Worm (Caenorhabditis elegans): ENCODE measurements around the gene H10E21.5.

Gene H10E21.5

DNA sequence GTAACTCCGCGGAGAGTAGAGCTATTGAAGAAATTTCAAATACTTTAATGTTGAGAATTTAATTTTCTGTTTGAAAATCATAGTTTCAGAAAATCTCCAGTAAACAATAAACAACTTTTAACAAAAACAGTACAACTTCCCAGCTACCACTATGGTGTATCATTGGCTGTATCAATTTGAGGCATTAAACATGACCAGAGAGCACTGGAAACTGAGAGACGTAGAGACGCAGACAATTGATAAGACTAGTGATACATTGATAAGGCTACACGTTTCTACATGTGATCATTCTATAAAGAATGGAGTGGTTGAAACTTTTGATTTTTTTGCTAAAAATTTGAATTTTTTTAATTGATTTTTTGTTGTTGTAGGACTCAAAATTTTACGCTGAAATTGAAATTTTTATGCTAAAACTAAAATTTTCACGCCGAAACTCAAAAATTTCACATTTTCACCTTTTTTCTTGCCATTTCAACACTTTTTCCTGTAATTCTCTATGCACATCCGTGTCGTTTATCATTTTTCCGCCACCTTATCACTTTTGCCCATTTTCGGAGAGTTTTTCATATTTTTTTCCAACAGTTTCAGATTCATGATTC lies 8.4 kb downstream of the H10E21.5 start, which contains the start of gene H10E21.1 (continued):
- peak; percentile 57 for TF ChIP-seq dmd-6 (GFP tag; IDR thresholded peaks at IDR 0.05)
- no peak for TF ChIP-seq D1046.2 (GFP tag; IDR thresholded peaks at IDR 0.05)
- peak; percentile 78 for TF ChIP-seq pqm-1 (tag; optimal IDR thresholded peaks at IDR 0.05)
- peak; percentile 60 for TF ChIP-seq hlh-11 (tag; optimal IDR thresholded peaks at IDR 0.05)
- TF ChIP-seq mes-2 (tag; optimal IDR thresholded peaks at IDR 0.05; ENCODE audit: poor library complexity, severe bottlenecking): peak; percentile 47
- TF ChIP-seq Y105C5A.15 (GFP tag; IDR thresholded peaks at IDR 0.05): no peak
- TF ChIP-seq sdz-12 (GFP tag; optimal IDR thresholded peaks at IDR 0.05): no peak
- TF ChIP-seq nhr-28 (tag; optimal IDR thresholded peaks at IDR 0.05): peak; percentile 95
- no peak for TF ChIP-seq ZK337.2 (GFP tag; IDR thresholded peaks at IDR 0.05)
- peak; percentile 58; the same call in 1 of the 2 replicates for TF ChIP-seq php-3 (GFP tag; IDR thresholded peaks at IDR 0.05)
- TF ChIP-seq F44E2.7 (GFP tag; IDR thresholded peaks at IDR 0.05): no peak

DNA sequence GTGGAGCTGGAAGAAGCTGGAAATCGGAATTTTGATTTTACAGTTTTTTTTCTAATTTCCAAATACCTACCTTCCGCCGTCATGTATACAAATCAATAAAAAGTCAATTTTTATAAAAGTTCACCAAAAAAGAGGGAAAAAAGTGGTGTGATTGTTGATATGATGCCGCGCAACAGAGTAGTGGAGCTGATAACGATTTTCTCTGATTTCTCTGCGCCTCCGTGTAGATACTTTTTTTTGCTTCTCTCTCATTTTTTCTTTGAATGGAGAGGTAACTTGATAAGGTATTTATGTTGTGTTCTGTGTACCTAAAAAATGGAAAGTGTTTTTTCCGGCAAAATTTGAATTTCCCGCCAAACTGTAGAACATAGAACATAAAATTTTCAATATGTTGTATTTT lies 9.1 kb downstream of the H10E21.5 start, which contains the start of gene nhr-80:
Gene nhr-80, minus strand, starts transcription at position 199 of the 400 bp plus-strand sequence.
- TF ChIP-seq T20F7.1 (GFP tag; optimal IDR thresholded peaks at IDR 0.05) (peak; percentile 20), hlh-11 (tag; optimal IDR thresholded peaks at IDR 0.05) (peak; percentile 69), pha-4 (GFP tag; IDR thresholded peaks at IDR 0.05) (no peak), pha-4 (tag; optimal IDR thresholded peaks at IDR 0.05) (no peak), lin-38 (GFP tag; IDR thresholded peaks at IDR 0.05) (no peak), ZK337.2 (GFP tag; IDR thresholded peaks at IDR 0.05) (no peak), F49E8.2 (tag; optimal IDR thresholded peaks at IDR 0.05; ENCODE audit: borderline replicate concordance) (no peak), lin-1 (GFP tag; IDR thresholded peaks at IDR 0.05) (no peak), madf-9 (GFP tag; conservative IDR thresholded peaks at IDR 0.05) (no peak), Y105C5A.15 (GFP tag; IDR thresholded peaks at IDR 0.05) (no peak), dve-1 (tag; optimal IDR thresholded peaks at IDR 0.05; ENCODE audit: insufficient read depth) (peak; percentile 86), ZK546.5 (tag; optimal IDR thresholded peaks at IDR 0.05) (no peak), mdl-1 (tag; optimal IDR thresholded peaks at IDR 0.05) (no peak), zag-1 (tag; optimal IDR thresholded peaks at IDR 0.05) (no peak), Y48G9A.11 (GFP tag; IDR thresholded peaks at IDR 0.05) (no peak), nhr-102 (tag; optimal IDR thresholded peaks at IDR 0.05) (no peak), aha-1 (tag) (no peak), mxl-2 (GFP tag; conservative IDR thresholded peaks at IDR 0.05) (no peak), ceh-44 (GFP tag; IDR thresholded peaks at IDR 0.05) (no peak), F10B5.3 (tag; optimal IDR thresholded peaks at IDR 0.05) (no peak), ctbp-1 (GFP tag; IDR thresholded peaks at IDR 0.05) (no peak), saeg-2 (GFP tag; IDR thresholded peaks at IDR 0.05) (no peak), Y5F2A.4 (GFP tag; optimal IDR thresholded peaks at IDR 0.05) (no peak), aly-2 (tag; optimal IDR thresholded peaks at IDR 0.05) (no peak), pqm-1 (tag; optimal IDR thresholded peaks at IDR 0.05) (peak; percentile 59), lim-7 (GFP tag; IDR thresholded peaks at IDR 0.05) (no peak), lin-29 (GFP tag; IDR thresholded peaks at IDR 0.05) (no peak), lir-3 (tag; optimal IDR thresholded peaks at IDR 0.05) (no peak), snpc-1.2 (GFP tag; IDR thresholded peaks at IDR 0.05) (no peak), nhr-42 (GFP tag; IDR thresholded peaks at IDR 0.05) (no peak), dpl-1 (GFP tag; optimal IDR thresholded peaks at IDR 0.05) (no peak), F44E2.7 (GFP tag; IDR thresholded peaks at IDR 0.05) (no peak), spr-3 (GFP tag; optimal IDR thresholded peaks at IDR 0.05) (no peak), mes-2 (tag; optimal IDR thresholded peaks at IDR 0.05; ENCODE audit: poor library complexity, severe bottlenecking) (peak; percentile 48), set-16 (GFP tag; IDR thresholded peaks at IDR 0.05) (no peak), attf-4 (tag; optimal IDR thresholded peaks at IDR 0.05) (no peak), D1046.2 (GFP tag; IDR thresholded peaks at IDR 0.05) (no peak), lsy-2 (tag; optimal IDR thresholded peaks at IDR 0.05) (peak in 1 of 2 experiments; percentile 38), lin-39 (tag; optimal IDR thresholded peaks at IDR 0.05) (no peak), zfp-2 (tag; optimal IDR thresholded peaks at IDR 0.05) (no peak), daf-16 (GFP tag; optimal IDR thresholded peaks at IDR 0.05) (no peak), daf-16 (tag; optimal IDR thresholded peaks at IDR 0.05) (peak; percentile 94), ceh-20 (GFP tag; IDR thresholded peaks at IDR 0.05) (no peak), ceh-82 (tag; optimal IDR thresholded peaks at IDR 0.05) (no peak), nhr-111 (GFP tag; optimal IDR thresholded peaks at IDR 0.05) (no peak)
